Fruit fly (Drosophila melanogaster): Measurements from ENCODE around the gene CG14132.
A peak's percentile ranks its signal among the peaks of the same experiment; 100 is the strongest.

The CG14132 gene

dm6 chr3L:11678313-11678817, 36.7 kb downstream of the CG14132 start (continued):
- TF ChIP-seq CG9932 (GFP tag; IDR thresholded peaks at IDR 0.05) (no peak), prd (optimal IDR thresholded peaks at IDR 0.05) (no peak), prd (GFP tag; IDR thresholded peaks at IDR 0.05) (no peak), CG17328 (GFP tag; IDR thresholded peaks at IDR 0.05) (no peak), dmrt99B (tag; optimal IDR thresholded peaks at IDR 0.05) (no peak), CG3847 (GFP tag; IDR thresholded peaks at IDR 0.05) (no peak), HmgD (GFP tag; optimal IDR thresholded peaks at IDR 0.05) (no peak), CG13424 (tag; optimal IDR thresholded peaks at IDR 0.05) (no peak), Dref (GFP tag; IDR thresholded peaks at IDR 0.05) (0 out of 2 replicates have a peak, but pooled peaks have one; percentile 26), HLHmδ (GFP tag; optimal IDR thresholded peaks at IDR 0.05) (no peak), pan (optimal IDR thresholded peaks at IDR 0.05) (no peak), pan (GFP tag; optimal IDR thresholded peaks at IDR 0.05 in 1 of 2, IDR thresholded peaks at IDR 0.05 in 1 of 2) (no peak), ato (GFP tag; IDR thresholded peaks at IDR 0.05; ENCODE audit: partially characterized antibody) (no peak), CG6654 (GFP tag; optimal IDR thresholded peaks at IDR 0.05) (no peak), Adf1 (GFP tag; IDR thresholded peaks at IDR 0.05) (peak; percentile 5; the same call in 1 of the 2 replicates), zen2 (GFP tag; IDR thresholded peaks at IDR 0.05; ENCODE audit: partially characterized antibody) (no peak), CG13296 (GFP tag; optimal IDR thresholded peaks at IDR 0.05) (no peak), Opbp (GFP tag; IDR thresholded peaks at IDR 0.05; ENCODE audit: partially characterized antibody) (no peak), CG4854 (GFP tag; optimal IDR thresholded peaks at IDR 0.05) (no peak), CG5180 (GFP tag; optimal IDR thresholded peaks at IDR 0.05) (peak; percentile 91), ken (GFP tag; IDR thresholded peaks at IDR 0.05) (no peak), CG10959 (GFP tag; IDR thresholded peaks at IDR 0.05) (no peak), h (optimal IDR thresholded peaks at IDR 0.05) (no peak), CG33557 (GFP tag; optimal IDR thresholded peaks at IDR 0.05) (no peak), hbn (GFP tag; IDR thresholded peaks at IDR 0.05; ENCODE audit: partially characterized antibody) (no peak), slbo (GFP tag; IDR thresholded peaks at IDR 0.05) (0 out of 2 replicates have a peak, but pooled peaks have one; percentile 3), CG7372 (GFP tag; IDR thresholded peaks at IDR 0.05) (no peak), CG6175 (GFP tag; IDR thresholded peaks at IDR 0.05) (no peak), CG6854 (GFP tag; optimal IDR thresholded peaks at IDR 0.05) (no peak), chn (GFP tag; optimal IDR thresholded peaks at IDR 0.05) (no peak), Spps (tag; optimal IDR thresholded peaks at IDR 0.05) (no peak), CG4424 (GFP tag; optimal IDR thresholded peaks at IDR 0.05) (no peak), stwl (tag; optimal IDR thresholded peaks at IDR 0.05) (no peak), zfh2 (GFP tag; optimal IDR thresholded peaks at IDR 0.05) (no peak), Ada2b (GFP tag; IDR thresholded peaks at IDR 0.05) (no peak), dati (GFP tag; IDR thresholded peaks at IDR 0.05) (no peak), CG6272 (GFP tag; IDR thresholded peaks at IDR 0.05) (no peak), sob (GFP tag; IDR thresholded peaks at IDR 0.05) (0 out of 2 replicates have a peak, but pooled peaks have one; percentile 36), CG14667 (GFP tag; IDR thresholded peaks at IDR 0.05) (no peak), cad (GFP tag; optimal IDR thresholded peaks at IDR 0.05) (no peak), HLH4C (GFP tag; IDR thresholded peaks at IDR 0.05; ENCODE audit: partially characterized antibody) (no peak), gt (GFP tag; IDR thresholded peaks at IDR 0.05) (no peak), sc (optimal IDR thresholded peaks at IDR 0.05) (no peak), sc (GFP tag; optimal IDR thresholded peaks at IDR 0.05) (no peak), bab2 (GFP tag; optimal IDR thresholded peaks at IDR 0.05) (no peak), aop (GFP tag; IDR thresholded peaks at IDR 0.05) (no peak), abd-A (tag; optimal IDR thresholded peaks at IDR 0.05) (peak; percentile 22), pb (GFP tag; optimal IDR thresholded peaks at IDR 0.05) (no peak), corto (GFP tag; optimal IDR thresholded peaks at IDR 0.05) (no peak), maf-S (GFP tag; optimal IDR thresholded peaks at IDR 0.05) (no peak), CG33213 (GFP tag; optimal IDR thresholded peaks at IDR 0.05) (no peak), kay (GFP tag; optimal IDR thresholded peaks at IDR 0.05) (no peak)

Data from whole organism, embryonic.